Worm (Caenorhabditis elegans) whole organism, midembryonic: ENCODE measurements around the gene ppat-1.

Source experiments
- T22C8.4 ChIP-seq: fragments of 200-800 bp; sonication (Bioruptor generic); IDR thresholded peaks from 2 replicates; pipeline ENCODE4 v1.3.6; 2022; ENCODE audit warnings: missing genetic modification characterization, missing compliant biosample characterization
- cog-1 ChIP-seq: sonication (generic microtip); optimal IDR thresholded peaks from 2 replicates; lab custom pipeline; 2016; ENCODE audit warnings: missing genetic modification characterization, missing compliant biosample characterization
- flt-1 ChIP-seq: fragments of 200-800 bp; sonication (Bioruptor generic); IDR thresholded peaks from 2 replicates; pipeline ENCODE4 v1.3.6; 2022; ENCODE audit warnings: missing genetic modification characterization, missing compliant biosample characterization
- klf-2 ChIP-seq: fragments of 200-800 bp; sonication (Bioruptor generic); conservative IDR thresholded peaks from 2 replicates; pipeline ENCODE4 v1.3.6; 2022; ENCODE audit warnings: missing genetic modification reagents, missing genetic modification characterization, missing compliant biosample characterization
- med-1 ChIP-seq: sonication (generic microtip); optimal IDR thresholded peaks from 2 replicates; lab custom pipeline; 2017; ENCODE audit warnings: missing genetic modification characterization, mild to moderate bottlenecking, missing compliant biosample characterization, antibody characterized with exemption, missing genetic modification reagents; ENCODE audit not compliant: insufficient read depth
- ref-1 ChIP-seq: fragments of 200-800 bp; sonication (Bioruptor generic); conservative IDR thresholded peaks from 2 replicates; pipeline ENCODE4 v1.3.6; 2022; ENCODE audit warnings: missing genetic modification reagents, missing genetic modification characterization, missing compliant biosample characterization
- tab-1 ChIP-seq: fragments of 200-800 bp; sonication (Bioruptor generic); IDR thresholded peaks from 2 replicates; pipeline ENCODE4 v1.3.6; 2022; ENCODE audit warnings: missing genetic modification characterization, missing compliant biosample characterization
- ztf-23 ChIP-seq: fragments of 200-800 bp; sonication (Bioruptor generic); IDR thresholded peaks from 2 replicates; pipeline ENCODE4 v1.3.6; 2022; ENCODE audit warnings: missing genetic modification reagents, missing genetic modification characterization, missing compliant biosample characterization
- ztf-29 ChIP-seq: fragments of 200-800 bp; sonication (Bioruptor generic); IDR thresholded peaks from 2 replicates; pipeline ENCODE4 v1.3.6; 2022; ENCODE audit warnings: missing genetic modification reagents, missing genetic modification characterization, missing compliant biosample characterization

ppat-1 gene

DNA sequence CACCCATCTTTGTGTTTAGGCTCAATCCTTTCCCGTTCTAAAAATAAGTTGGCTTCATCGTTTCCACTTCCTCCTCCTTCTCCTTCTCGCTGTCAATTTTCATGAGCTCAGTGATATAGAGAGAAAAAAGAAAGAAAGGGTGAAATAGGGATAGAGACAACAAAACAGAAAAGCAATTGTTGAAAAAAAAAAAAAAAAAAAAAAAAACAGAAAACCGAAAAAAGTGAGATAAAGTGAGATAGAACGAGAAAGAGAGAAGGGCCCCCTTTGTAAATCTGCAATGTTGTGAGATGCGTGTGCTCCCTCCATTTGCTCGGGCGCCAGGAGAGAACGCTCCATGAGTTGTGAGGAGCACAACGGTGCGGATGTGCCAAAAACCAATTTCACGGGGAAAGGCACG lies 34.8 kb downstream of the ppat-1 start:
- 0 out of 2 replicates have a peak, but pooled peaks have one; percentile 44 for TF ChIP-seq flt-1 (GFP tag; lab: Robert Waterston, UW)
- TF ChIP-seq ztf-29, result no peak
- TF ChIP-seq tab-1 (GFP tag; lab: Robert Waterston, UW), result no peak

DNA sequence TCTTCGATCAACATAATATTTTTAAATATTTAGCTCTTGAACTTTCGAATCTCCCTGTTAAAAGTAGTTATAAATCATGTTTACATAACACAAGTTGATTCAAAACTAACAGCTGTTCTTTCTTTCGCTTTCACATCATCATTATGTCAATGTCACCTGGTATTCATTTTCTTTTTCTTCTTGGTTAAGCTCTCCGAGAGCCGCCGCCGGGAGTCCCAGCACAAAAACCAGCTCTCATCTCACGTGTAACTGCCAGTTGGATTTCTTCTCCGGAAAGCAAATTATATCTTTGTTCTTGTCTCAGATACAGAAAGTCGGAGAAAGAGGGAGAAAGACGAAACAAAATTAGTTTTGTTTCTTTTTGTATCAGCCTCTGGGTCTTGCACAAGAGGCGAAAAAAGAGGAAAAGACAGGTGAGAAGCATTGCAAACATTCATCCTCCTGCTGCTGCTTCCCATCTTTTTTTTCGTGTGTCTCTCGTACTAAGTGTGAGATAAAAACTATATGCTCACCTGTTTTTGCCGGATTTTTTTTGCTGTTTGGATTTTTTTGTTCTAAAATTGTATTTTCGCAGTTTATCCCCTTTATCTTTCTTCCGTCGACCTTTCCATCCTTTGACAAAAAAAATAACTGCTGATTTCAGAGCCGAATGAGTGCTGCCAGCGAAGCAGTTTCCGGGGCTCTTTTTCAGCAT lies 42.4 kb downstream of the ppat-1 start, which contains the start of gene F17C8.3:
TSS of gene F17C8.3 (plus strand) at position 644 of the 694 bp plus-strand sequence.
- TF ChIP-seq cog-1, result no peak
- TF ChIP-seq tab-1 (GFP tag; lab: Robert Waterston, UW), result no peak
- TF ChIP-seq klf-2 (GFP tag; lab: Robert Waterston, UW), result no peak
- TF ChIP-seq ztf-23 (GFP tag; lab: Robert Waterston, UW), result no peak
- TF ChIP-seq ref-1, result no peak
- no peak for TF ChIP-seq T22C8.4 (GFP tag; lab: Robert Waterston, UW)
- TF ChIP-seq med-1 (GFP tag; lab: Kevin White, UChicago), result no peak
- no peak for TF ChIP-seq flt-1 (GFP tag; lab: Robert Waterston, UW)
- no peak for TF ChIP-seq ztf-29

- TF ChIP-seq T22C8.4 (GFP tag; lab: Robert Waterston, UW), result no peak
Measured at ce11 chrIII:4734056-4734455, 45.0 kb downstream of the ppat-1 start, which contains the start of gene F17C8.9. Gene F17C8.9 (plus strand): TSS chrIII:4734356.

ce11 chrIII:4735443-4735842 lies 46.4 kb downstream of the ppat-1 start, which contains the start of gene F17C8.7:
Gene F17C8.7 (plus strand): TSS chrIII:4735743.
- TF ChIP-seq ztf-23 (GFP tag; lab: Robert Waterston, UW), result no peak
- no peak for TF ChIP-seq tab-1 (GFP tag; lab: Robert Waterston, UW)
- TF ChIP-seq med-1 (GFP tag; lab: Kevin White, UChicago), result no peak

DNA sequence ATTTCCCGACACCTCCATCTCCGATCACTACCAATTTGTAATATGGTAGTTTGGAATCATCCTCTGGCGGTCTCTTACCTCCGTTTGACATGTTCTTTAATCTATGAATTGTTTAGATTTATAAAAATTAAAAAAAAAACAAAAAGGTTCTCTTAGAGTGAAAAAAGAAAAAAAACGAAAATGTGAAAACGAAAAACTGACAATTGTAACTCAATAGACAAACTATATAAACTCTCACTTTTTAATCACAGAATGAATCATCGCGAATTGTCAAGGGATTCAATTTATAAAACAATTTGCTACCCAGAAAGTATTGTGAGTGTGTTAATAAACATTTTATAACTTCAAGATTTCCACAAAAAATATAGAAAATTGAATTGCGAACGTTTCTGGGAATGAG lies 50.9 kb downstream of the ppat-1 start, which contains the start of gene ras-2:
TSS of gene ras-2 (minus strand) at position 101 of the 400 bp plus-strand sequence.
- TF ChIP-seq klf-2 (GFP tag; lab: Robert Waterston, UW), result no peak
- no peak for TF ChIP-seq T22C8.4 (GFP tag; lab: Robert Waterston, UW)
- TF ChIP-seq ztf-23 (GFP tag; lab: Robert Waterston, UW), result no peak
- no peak for TF ChIP-seq med-1 (GFP tag; lab: Kevin White, UChicago)
- no peak for TF ChIP-seq ztf-29
- no peak for TF ChIP-seq flt-1 (GFP tag; lab: Robert Waterston, UW)
- no peak for TF ChIP-seq ref-1
- TF ChIP-seq tab-1 (GFP tag; lab: Robert Waterston, UW), result no peak
- TF ChIP-seq cog-1, result no peak

- TF ChIP-seq med-1 (GFP tag; lab: Kevin White, UChicago), result no peak
Measured at ce11 chrIII:4740820-4741219, 51.7 kb downstream of the ppat-1 start.
